ENCODE assay signal across 3 worm cellular contexts in genomic region chrV:19759282-19759681, ce11.
A peak's percentile ranks its signal among the peaks of the same experiment; 100 is the strongest.
TF ChIP-seq lines count a peak whose summit lies in the region.

No protein-coding gene starts in this region.

TF ChIP-seq in whole organism, L1 larva, 84 proteins besides CTCF, POLR2A, EP300 and RAD21:
- TF ChIP-seq hlh-17 (GFP tag; optimal IDR thresholded peaks at IDR 0.05; lab: Kevin White, UChicago; ENCODE audit: borderline replicate concordance) (no peak), nhr-11 (tag; optimal IDR thresholded peaks at IDR 0.05; lab: Kevin White, UChicago) (no peak), fos-1 (tag; optimal IDR thresholded peaks at IDR 0.05; lab: Kevin White, UChicago) (no peak), fkh-10 (GFP tag; optimal IDR thresholded peaks at IDR 0.05; lab: Kevin White, UChicago) (no peak), nhr-85 (tag; lab: Kevin White, UChicago) (peak; percentile 1), unc-62 (GFP tag; optimal IDR thresholded peaks at IDR 0.05; lab: Kevin White, UChicago) (no peak), ztf-11 (tag; optimal IDR thresholded peaks at IDR 0.05; lab: Kevin White, UChicago) (no peak)

TF ChIP-seq in whole organism, L4 larva, 104 proteins besides CTCF, POLR2A, EP300 and RAD21:
- no peak for TF ChIP-seq saeg-2 (GFP tag; IDR thresholded peaks at IDR 0.05; lab: Robert Waterston, UW)
- TF ChIP-seq tag-97 (GFP tag; IDR thresholded peaks at IDR 0.05; lab: Robert Waterston, UW) = no peak
- no peak for TF ChIP-seq madf-9 (GFP tag; conservative IDR thresholded peaks at IDR 0.05; lab: Robert Waterston, UW)
- peak; percentile 77 for TF ChIP-seq aha-1 (tag; lab: Kevin White, UChicago)
- no peak for TF ChIP-seq egl-27 (tag; optimal IDR thresholded peaks at IDR 0.05; lab: Kevin White, UChicago)
- TF ChIP-seq unc-62 (GFP tag; optimal IDR thresholded peaks at IDR 0.05 in 1 of 2; lab: Kevin White, UChicago) = no peak
- no peak for TF ChIP-seq unc-62 (tag; optimal IDR thresholded peaks at IDR 0.05; lab: Kevin White, UChicago)
- peak; percentile 77 for TF ChIP-seq set-16 (GFP tag; IDR thresholded peaks at IDR 0.05; lab: Robert Waterston, UW)
TF ChIP-seq in whole organism, L4 larva: peak in this region for 2.

TF ChIP-seq in whole organism, young adult, 124 proteins besides CTCF, POLR2A, EP300 and RAD21:
- TF ChIP-seq sptf-2 (GFP tag; optimal IDR thresholded peaks at IDR 0.05; lab: Kevin White, UChicago) = no peak
- no peak for TF ChIP-seq xnd-1 (tag; optimal IDR thresholded peaks at IDR 0.05; lab: Kevin White, UChicago)
- no peak for TF ChIP-seq unc-62 (GFP tag; optimal IDR thresholded peaks at IDR 0.05; lab: Kevin White, UChicago)
- TF ChIP-seq ztf-22 (GFP tag; optimal IDR thresholded peaks at IDR 0.05; lab: Kevin White, UChicago) = no peak
- TF ChIP-seq madf-6 (GFP tag; IDR thresholded peaks at IDR 0.05; lab: Robert Waterston, UW) = no peak
- no peak for TF ChIP-seq nhr-90 (tag; optimal IDR thresholded peaks at IDR 0.05; lab: Kevin White, UChicago)
- TF ChIP-seq ztf-28 (GFP tag; IDR thresholded peaks at IDR 0.05; lab: Robert Waterston, UW) = 0 out of 2 replicates have a peak, but pooled peaks have one; percentile 24
- TF ChIP-seq Y79H2A.3 (GFP tag; conservative IDR thresholded peaks at IDR 0.05; lab: Robert Waterston, UW) = no peak
- TF ChIP-seq F37B4.10 (GFP tag; IDR thresholded peaks at IDR 0.05; lab: Robert Waterston, UW) = 0 out of 2 replicates have a peak, but pooled peaks have one; percentile 84
- TF ChIP-seq B0261.1 (tag; optimal IDR thresholded peaks at IDR 0.05; lab: Kevin White, UChicago) = no peak
- TF ChIP-seq Y53F4B.3 (GFP tag; IDR thresholded peaks at IDR 0.05; lab: Robert Waterston, UW) = no peak
- TF ChIP-seq ztf-26 (tag; optimal IDR thresholded peaks at IDR 0.05; lab: Kevin White, UChicago) = no peak
- TF ChIP-seq attf-6 (GFP tag; IDR thresholded peaks at IDR 0.05; lab: Robert Waterston, UW) = no peak
- no peak for TF ChIP-seq ekl-4 (GFP tag; IDR thresholded peaks at IDR 0.05; lab: Robert Waterston, UW)
- no peak for TF ChIP-seq attf-3 (GFP tag; conservative IDR thresholded peaks at IDR 0.05; lab: Robert Waterston, UW)
- TF ChIP-seq ccch-3 (GFP tag; optimal IDR thresholded peaks at IDR 0.05; lab: Kevin White, UChicago) = no peak
- TF ChIP-seq Y67H2A.10 (GFP tag; conservative IDR thresholded peaks at IDR 0.05; lab: Robert Waterston, UW) = no peak
- TF ChIP-seq C17E4.6 (GFP tag; IDR thresholded peaks at IDR 0.05; lab: Robert Waterston, UW) = no peak
- TF ChIP-seq hlh-12 (tag; optimal IDR thresholded peaks at IDR 0.05; lab: Kevin White, UChicago) = no peak
- TF ChIP-seq ztf-25 (GFP tag; IDR thresholded peaks at IDR 0.05; lab: Robert Waterston, UW) = no peak
- no peak for TF ChIP-seq sea-2 (GFP tag; IDR thresholded peaks at IDR 0.05; lab: Robert Waterston, UW)
- peak; percentile 11; the same call in 1 of the 2 replicates for TF ChIP-seq egrh-3 (GFP tag; IDR thresholded peaks at IDR 0.05; lab: Robert Waterston, UW)
- TF ChIP-seq D2030.7 (GFP tag; IDR thresholded peaks at IDR 0.05; lab: Robert Waterston, UW) = no peak
- TF ChIP-seq zfh-2 (GFP tag; conservative IDR thresholded peaks at IDR 0.05; lab: Robert Waterston, UW) = peak; percentile 73
- no peak for TF ChIP-seq lin-40 (tag; optimal IDR thresholded peaks at IDR 0.05; lab: Kevin White, UChicago)
- TF ChIP-seq madf-3 (GFP tag; IDR thresholded peaks at IDR 0.05; lab: Robert Waterston, UW) = 0 out of 2 replicates have a peak, but pooled peaks have one; percentile 33
- TF ChIP-seq repo-1 (tag; optimal IDR thresholded peaks at IDR 0.05; lab: Kevin White, UChicago) = no peak
- TF ChIP-seq snpc-1.1 (tag; optimal IDR thresholded peaks at IDR 0.05; lab: Kevin White, UChicago; ENCODE audit: insufficient read depth) = no peak
- TF ChIP-seq hlh-26 (GFP tag; conservative IDR thresholded peaks at IDR 0.05; lab: Robert Waterston, UW) = no peak
- TF ChIP-seq lag-1 (GFP tag; IDR thresholded peaks at IDR 0.05; lab: Robert Waterston, UW) = no peak
- no peak for TF ChIP-seq atf-7 (tag; optimal IDR thresholded peaks at IDR 0.05; lab: Kevin White, UChicago)
- TF ChIP-seq snpc-4 (GFP tag; optimal IDR thresholded peaks at IDR 0.05; lab: Kevin White, UChicago) = no peak
- TF ChIP-seq snpc-4 (tag; optimal IDR thresholded peaks at IDR 0.05; lab: Kevin White, UChicago) = peak in 2 of 4 experiments; percentile 53 to 68
- TF ChIP-seq C06A6.2 (GFP tag; conservative IDR thresholded peaks at IDR 0.05; lab: Robert Waterston, UW) = no peak
- no peak for TF ChIP-seq bed-1 (GFP tag; IDR thresholded peaks at IDR 0.05; lab: Robert Waterston, UW)
- no peak for TF ChIP-seq B0035.1 (tag; optimal IDR thresholded peaks at IDR 0.05; lab: Kevin White, UChicago)
- TF ChIP-seq F52B5.7 (tag; optimal IDR thresholded peaks at IDR 0.05; lab: Kevin White, UChicago) = no peak
- TF ChIP-seq attf-5 (GFP tag; optimal IDR thresholded peaks at IDR 0.05; lab: Kevin White, UChicago) = no peak
- TF ChIP-seq cebp-1 (GFP tag; IDR thresholded peaks at IDR 0.05; lab: Robert Waterston, UW) = no peak
- no peak for TF ChIP-seq cebp-1 (tag; optimal IDR thresholded peaks at IDR 0.05; lab: Kevin White, UChicago)
- no peak for TF ChIP-seq F22D6.2 (tag; optimal IDR thresholded peaks at IDR 0.05; lab: Kevin White, UChicago)
- TF ChIP-seq B0336.3 (GFP tag; IDR thresholded peaks at IDR 0.05; lab: Robert Waterston, UW) = no peak
- TF ChIP-seq lir-1 (GFP tag; conservative IDR thresholded peaks at IDR 0.05; lab: Robert Waterston, UW) = no peak
- no peak for TF ChIP-seq cebp-2 (GFP tag; IDR thresholded peaks at IDR 0.05; lab: Robert Waterston, UW)
- no peak for TF ChIP-seq T26A5.8 (tag; optimal IDR thresholded peaks at IDR 0.05; lab: Kevin White, UChicago)
- no peak for TF ChIP-seq F57C9.4 (tag; optimal IDR thresholded peaks at IDR 0.05; lab: Kevin White, UChicago)
- TF ChIP-seq K12H6.12 (tag; optimal IDR thresholded peaks at IDR 0.05; lab: Kevin White, UChicago) = no peak
